Worm (Caenorhabditis elegans): ENCODE measurements around the gene sru-19.
A peak's percentile ranks its signal among the peaks of the same experiment; 100 is the strongest.

DNA sequence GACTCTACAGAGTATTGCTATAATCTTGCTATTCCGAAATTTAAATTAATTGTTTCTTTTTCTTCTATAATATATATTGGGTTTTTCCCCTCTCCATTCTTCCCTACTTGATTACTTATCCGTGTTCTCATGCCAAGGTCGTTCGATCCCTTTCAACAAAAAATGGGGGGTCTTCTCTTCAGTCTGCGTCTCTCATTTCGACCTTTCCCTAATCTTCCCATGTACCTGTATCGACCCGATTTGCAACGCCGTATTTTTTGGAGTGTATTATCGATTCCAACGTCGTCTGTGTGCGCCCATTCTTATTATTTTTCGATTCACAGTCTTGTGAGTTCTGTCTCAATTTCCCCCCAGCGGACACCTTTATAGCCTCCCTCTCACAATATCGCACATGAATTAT lies 30.6 kb upstream of the sru-19 start:
- TF ChIP-seq zip-11 (GFP tag; IDR thresholded peaks at IDR 0.05) (no peak), php-3 (GFP tag; IDR thresholded peaks at IDR 0.05) (no peak), nhr-237 (tag; optimal IDR thresholded peaks at IDR 0.05) (no peak), snpc-4 (tag; optimal IDR thresholded peaks at IDR 0.05) (no peak), nhr-11 (tag; optimal IDR thresholded peaks at IDR 0.05) (no peak), set-16 (GFP tag; IDR thresholded peaks at IDR 0.05) (no peak), egl-43 (GFP tag; IDR thresholded peaks at IDR 0.05) (no peak), pha-4 (GFP tag; IDR thresholded peaks at IDR 0.05) (no peak), pha-4 (tag; optimal IDR thresholded peaks at IDR 0.05) (no peak), dve-1 (tag; optimal IDR thresholded peaks at IDR 0.05; ENCODE audit: insufficient read depth) (no peak), nhr-25 (tag; optimal IDR thresholded peaks at IDR 0.05; ENCODE audit: borderline replicate concordance, insufficient read depth) (peak; percentile 55), mdl-1 (tag; optimal IDR thresholded peaks at IDR 0.05) (no peak)
